Worm (Caenorhabditis elegans) whole organism, L1 larva: ENCODE results near the gene Y57G7A.2.
A peak's percentile ranks its signal among the peaks of the same experiment; 100 is the strongest.

Experiments used
- C04F5.9 ChIP-seq: sonication (generic microtip); optimal IDR thresholded peaks from 2 replicates; lab custom pipeline; 2016; ENCODE audit warnings: missing genetic modification characterization, missing compliant biosample characterization
- C16A3.4 ChIP-seq: fragments of 150-350 bp; optimal IDR thresholded peaks from 2 replicates; lab custom pipeline; 2014; ENCODE audit warnings: missing biosample characterization, missing genetic modification characterization
- F16B12.6 ChIP-seq: fragments of 150-350 bp; optimal IDR thresholded peaks from 2 replicates; lab custom pipeline; 2014; ENCODE audit warnings: missing biosample characterization, missing genetic modification characterization
- Y116A8C.19 ChIP-seq: sonication (generic microtip); optimal IDR thresholded peaks from 2 replicates; lab custom pipeline; 2016; ENCODE audit warnings: missing compliant biosample characterization, missing genetic modification characterization, borderline replicate concordance
- aha-1 ChIP-seq: fragments of 150-350 bp; optimal IDR thresholded peaks from 2 replicates; lab custom pipeline; 2014; ENCODE audit warnings: missing biosample characterization, missing genetic modification characterization
- ama-1 ChIP-seq: fragments of 150-350 bp; optimal IDR thresholded peaks from 2 replicates; lab custom pipeline; 2014
- blmp-1 ChIP-seq: fragments of 150-350 bp; optimal IDR thresholded peaks from 2 replicates; lab custom pipeline; 2014; ENCODE audit warnings: missing biosample characterization, missing genetic modification characterization
- ceh-63 ChIP-seq: fragments of 200-800 bp; sonication (Bioruptor generic); optimal IDR thresholded peaks from 2 replicates; lab custom pipeline; 2018; ENCODE audit warnings: mild to moderate bottlenecking, missing genetic modification characterization, missing compliant biosample characterization
- ceh-8 ChIP-seq: fragments of 200-800 bp; sonication (Bioruptor generic); optimal IDR thresholded peaks from 2 replicates; lab custom pipeline; 2018; ENCODE audit warnings: mild to moderate bottlenecking, missing genetic modification characterization, moderate library complexity, missing compliant biosample characterization
- ceh-82 ChIP-seq, 3 experiments: fragments of 150-350 bp in 1 of 3; sonication (generic microtip) in 2 of 3; optimal IDR thresholded peaks; 2 replicates each; lab custom pipeline; 2014 to 2017; ENCODE audit warnings: missing biosample characterization in 3 of 3, missing genetic modification characterization in 3 of 3
- ceh-88 ChIP-seq: fragments of 200-800 bp; sonication (Bioruptor generic); IDR thresholded peaks from 2 replicates; pipeline ENCODE4 v1.3.6; 2022; ENCODE audit warnings: missing genetic modification characterization, missing compliant biosample characterization
- ceh-90 ChIP-seq: sonication (generic microtip); optimal IDR thresholded peaks from 2 replicates; lab custom pipeline; 2016; ENCODE audit warnings: missing genetic modification characterization, missing compliant biosample characterization
- ces-1 ChIP-seq: fragments of 150-350 bp; optimal IDR thresholded peaks from 2 replicates; lab custom pipeline; 2014; ENCODE audit warnings: missing biosample characterization, missing genetic modification reagents, missing genetic modification characterization
- dpl-1 ChIP-seq, 3 experiments: fragments of 150-350 bp in 2 of 3; sonication (generic microtip) in 1 of 3; optimal IDR thresholded peaks; 2 replicates each; lab custom pipeline; 2014 to 2017; ENCODE audit warnings: missing biosample characterization in 3 of 3, missing genetic modification characterization in 3 of 3, missing genetic modification reagents in 3 of 3
- efl-3 ChIP-seq: fragments of 200-800 bp; sonication (Bioruptor generic); optimal IDR thresholded peaks from 2 replicates; lab custom pipeline; 2018; ENCODE audit warnings: mild to moderate bottlenecking, missing genetic modification characterization, missing compliant biosample characterization
- egl-27 ChIP-seq, 2 experiments: fragments of 150-350 bp in 1 of 2; sonication (generic microtip); optimal IDR thresholded peaks; 3 replicates each; lab custom pipeline; 2017 to 2018; ENCODE audit warnings: missing biosample characterization in 2 of 2, missing genetic modification characterization in 2 of 2, missing genetic modification reagents in 2 of 2
- elt-2 ChIP-seq: sonication (generic microtip); optimal IDR thresholded peaks from 2 replicates; lab custom pipeline; 2016; ENCODE audit warnings: missing genetic modification characterization, mild to moderate bottlenecking, inconsistent platforms, missing compliant biosample characterization, missing genetic modification reagents
- fkh-4 ChIP-seq: sonication (generic microtip); optimal IDR thresholded peaks from 2 replicates; lab custom pipeline; 2016; ENCODE audit warnings: missing compliant biosample characterization, missing genetic modification characterization, borderline replicate concordance
- grh-1 ChIP-seq: fragments of 200-800 bp; sonication (Bioruptor generic); IDR thresholded peaks from 2 replicates; pipeline ENCODE4 v1.3.6; 2022; ENCODE audit warnings: missing genetic modification reagents, missing genetic modification characterization, missing compliant biosample characterization
- hlh-17 ChIP-seq: fragments of 200-800 bp; sonication (Bioruptor generic); optimal IDR thresholded peaks from 2 replicates; lab custom pipeline; 2018; ENCODE audit warnings: missing genetic modification characterization, mild to moderate bottlenecking, missing compliant biosample characterization, moderate library complexity, borderline replicate concordance
- hlh-4 ChIP-seq: sonication (generic microtip); optimal IDR thresholded peaks from 2 replicates; lab custom pipeline; 2016; ENCODE audit warnings: mild to moderate bottlenecking, missing genetic modification characterization, missing compliant biosample characterization
- hpl-2 ChIP-seq: fragments of 150-350 bp; optimal IDR thresholded peaks from 2 replicates; lab custom pipeline; 2014; ENCODE audit warnings: missing biosample characterization, missing genetic modification reagents, missing genetic modification characterization
- lin-13 ChIP-seq: fragments of 150-350 bp; optimal IDR thresholded peaks from 2 replicates; lab custom pipeline; 2014; ENCODE audit warnings: missing biosample characterization, missing genetic modification reagents, missing genetic modification characterization
- lin-14 ChIP-seq: fragments of 200-800 bp; sonication (Bioruptor generic); optimal IDR thresholded peaks from 2 replicates; lab custom pipeline; 2018; ENCODE audit warnings: mild to moderate bottlenecking, missing genetic modification characterization, moderate library complexity, missing compliant biosample characterization
- lin-15B ChIP-seq: fragments of 150-350 bp; sonication (generic microtip); optimal IDR thresholded peaks from 3 replicates; lab custom pipeline; 2014; ENCODE audit warnings: missing biosample characterization, missing genetic modification characterization
- lin-39 ChIP-seq: fragments of 150-350 bp; optimal IDR thresholded peaks from 2 replicates; lab custom pipeline; 2014; ENCODE audit warnings: missing biosample characterization, missing genetic modification reagents, missing genetic modification characterization
- lir-3 ChIP-seq: sonication (generic microtip); optimal IDR thresholded peaks from 2 replicates; lab custom pipeline; 2016; ENCODE audit warnings: mild to moderate bottlenecking, missing genetic modification characterization, moderate library complexity, missing compliant biosample characterization; ENCODE audit not compliant: poor library complexity
- lsy-2 ChIP-seq, 2 experiments: fragments of 150-350 bp; optimal IDR thresholded peaks; 2 replicates each; lab custom pipeline; 2014; ENCODE audit warnings: missing biosample characterization in 2 of 2, missing genetic modification characterization in 2 of 2
- mab-9 ChIP-seq: fragments of 200-800 bp; sonication (Bioruptor generic); IDR thresholded peaks from 2 replicates; pipeline ENCODE4 v1.3.6; 2022; ENCODE audit warnings: missing genetic modification reagents, missing genetic modification characterization, missing compliant biosample characterization
- mep-1 ChIP-seq: fragments of 150-350 bp; optimal IDR thresholded peaks from 2 replicates; lab custom pipeline; 2014; ENCODE audit warnings: missing biosample characterization, missing genetic modification characterization
- nhr-11 ChIP-seq: fragments of 150-350 bp; optimal IDR thresholded peaks from 2 replicates; lab custom pipeline; 2014; ENCODE audit warnings: missing biosample characterization, missing genetic modification characterization
- nhr-12 ChIP-seq: sonication (generic microtip); optimal IDR thresholded peaks from 2 replicates; lab custom pipeline; 2017; ENCODE audit warnings: missing biosample characterization, missing genetic modification characterization
- nhr-47 ChIP-seq: sonication (generic microtip); optimal IDR thresholded peaks from 2 replicates; lab custom pipeline; 2016; ENCODE audit warnings: mild to moderate bottlenecking, missing genetic modification characterization, moderate library complexity, missing compliant biosample characterization
- nhr-76 ChIP-seq: sonication (generic microtip); optimal IDR thresholded peaks from 2 replicates; lab custom pipeline; 2017; ENCODE audit warnings: missing biosample characterization, missing genetic modification characterization
- nhr-84 ChIP-seq: sonication (generic microtip); optimal IDR thresholded peaks from 2 replicates; lab custom pipeline; 2017; ENCODE audit warnings: missing biosample characterization, missing genetic modification characterization
- nhr-85 ChIP-seq: sonication (generic microtip); peaks from one replicate; lab custom pipeline; 2016; ENCODE audit warnings: missing genetic modification characterization, inconsistent platforms, missing compliant biosample characterization
- pag-3 ChIP-seq: sonication (generic microtip); optimal IDR thresholded peaks from 2 replicates; lab custom pipeline; 2017; ENCODE audit warnings: missing genetic modification characterization, mild to moderate bottlenecking, missing compliant biosample characterization, antibody characterized with exemption, borderline replicate concordance; ENCODE audit not compliant: insufficient read depth
- pqm-1 ChIP-seq: sonication (generic microtip); optimal IDR thresholded peaks from 3 replicates; lab custom pipeline; 2017; ENCODE audit warnings: missing biosample characterization, missing genetic modification characterization
- skn-1 ChIP-seq: fragments of 150-350 bp; optimal IDR thresholded peaks from 2 replicates; lab custom pipeline; 2014; ENCODE audit warnings: missing biosample characterization, missing genetic modification characterization
- snpc-4 ChIP-seq: fragments of 150-350 bp; optimal IDR thresholded peaks from 2 replicates; lab custom pipeline; 2014; ENCODE audit warnings: missing biosample characterization, missing genetic modification characterization
- snu-23 ChIP-seq: sonication (generic microtip); optimal IDR thresholded peaks from 2 replicates; lab custom pipeline; 2016; ENCODE audit warnings: missing genetic modification characterization, missing compliant biosample characterization
- sptf-1 ChIP-seq: fragments of 150-350 bp; optimal IDR thresholded peaks from 2 replicates; lab custom pipeline; 2014; ENCODE audit warnings: missing biosample characterization, missing genetic modification characterization
- sup-37 ChIP-seq: fragments of 200-800 bp; sonication (Bioruptor generic); optimal IDR thresholded peaks from 2 replicates; lab custom pipeline; 2018; ENCODE audit warnings: mild to moderate bottlenecking, missing genetic modification characterization, missing compliant biosample characterization
- swsn-7 ChIP-seq: sonication (generic microtip); optimal IDR thresholded peaks from 2 replicates; lab custom pipeline; 2016; ENCODE audit warnings: missing genetic modification characterization, missing compliant biosample characterization
- tlp-1 ChIP-seq: fragments of 150-350 bp; optimal IDR thresholded peaks from 2 replicates; lab custom pipeline; 2014; ENCODE audit warnings: missing biosample characterization, missing genetic modification characterization
- unc-130 ChIP-seq: fragments of 150-350 bp; optimal IDR thresholded peaks from 2 replicates; lab custom pipeline; 2017; ENCODE audit warnings: missing biosample characterization, missing genetic modification characterization, inconsistent platforms
- vab-15 ChIP-seq: sonication (generic microtip); optimal IDR thresholded peaks from 2 replicates; lab custom pipeline; 2017; ENCODE audit warnings: missing genotype, mild to moderate bottlenecking, missing genetic modification characterization, missing compliant biosample characterization
- xbp-1 ChIP-seq: sonication (generic microtip); optimal IDR thresholded peaks from 2 replicates; lab custom pipeline; 2016; ENCODE audit warnings: missing genetic modification characterization, missing compliant biosample characterization
- zag-1 ChIP-seq: fragments of 150-350 bp; optimal IDR thresholded peaks from 2 replicates; lab custom pipeline; 2014; ENCODE audit warnings: missing biosample characterization, missing genetic modification characterization
- ztf-11 ChIP-seq, 2 experiments: sonication (generic microtip); optimal IDR thresholded peaks; 2 replicates each; lab custom pipeline; 2016 to 2017; ENCODE audit warnings: missing genetic modification characterization in 2 of 2, missing biosample characterization in 1 of 2, missing compliant biosample characterization in 1 of 2
- ztf-4 ChIP-seq: fragments of 150-350 bp; optimal IDR thresholded peaks from 2 replicates; lab custom pipeline; 2014; ENCODE audit warnings: missing biosample characterization, missing genetic modification characterization

The Y57G7A.2 gene

ce11 chrII:1309892-1310516 is 14.1 kb downstream of the Y57G7A.2 start, which contains the start of the genes alh-6 and fcho-1 (continued):
- TF ChIP-seq ceh-90 (tag; lab: Kevin White, UChicago) (no peak), grh-1 (GFP tag; lab: Robert Waterston, UW) (no peak), blmp-1 (tag; lab: Kevin White, UChicago) (no peak), skn-1 (tag; lab: Kevin White, UChicago) (peak; percentile 3), lir-3 (tag; lab: Kevin White, UChicago) (no peak), nhr-47 (tag; lab: Kevin White, UChicago) (peak; percentile 25), swsn-7 (tag; lab: Kevin White, UChicago) (no peak), dpl-1 (GFP tag; optimal IDR thresholded peaks at IDR 0.05; lab: Kevin White, UChicago) (peak in 1 of 3 experiments; percentile 40), snu-23 (GFP tag; lab: Kevin White, UChicago) (no peak), hlh-4 (tag; lab: Kevin White, UChicago) (no peak), ztf-4 (tag; lab: Kevin White, UChicago) (no peak), hlh-17 (no peak), sptf-1 (tag; lab: Kevin White, UChicago) (no peak), lsy-2 (tag; optimal IDR thresholded peaks at IDR 0.05; lab: Kevin White, UChicago) (peak in 1 of 2 experiments; percentile 24), elt-2 (no peak), efl-3 (GFP tag; lab: Kevin White, UChicago) (no peak), Y116A8C.19 (tag; lab: Kevin White, UChicago) (no peak), tlp-1 (tag; lab: Kevin White, UChicago) (no peak), xbp-1 (tag; lab: Kevin White, UChicago) (no peak), vab-15 (tag; lab: Kevin White, UChicago) (no peak), nhr-76 (no peak), mep-1 (no peak), C04F5.9 (tag; lab: Kevin White, UChicago) (no peak), nhr-85 (tag; lab: Kevin White, UChicago) (no peak), ceh-8 (GFP tag; lab: Kevin White, UChicago) (no peak), lin-14 (GFP tag; lab: Kevin White, UChicago) (peak; percentile 63), snpc-4 (tag; lab: Kevin White, UChicago) (no peak), lin-39 (tag; lab: Kevin White, UChicago) (no peak), zag-1 (tag; lab: Kevin White, UChicago) (no peak), ama-1 (no peak), nhr-84 (tag; lab: Kevin White, UChicago) (no peak), nhr-12 (tag; lab: Kevin White, UChicago) (no peak), pag-3 (tag; lab: Kevin White, UChicago) (no peak), aha-1 (tag; lab: Kevin White, UChicago) (no peak), ceh-63 (no peak), F16B12.6 (tag; lab: Kevin White, UChicago) (no peak), lin-15B (tag; lab: Kevin White, UChicago) (peak; percentile 32), C16A3.4 (tag; lab: Kevin White, UChicago) (no peak)

- TF ChIP-seq ces-1 (GFP tag; lab: Kevin White, UChicago) (no peak), pqm-1 (no peak), snpc-4 (tag; lab: Kevin White, UChicago) (no peak), nhr-85 (tag; lab: Kevin White, UChicago) (peak; percentile 64), ztf-11 (tag; optimal IDR thresholded peaks at IDR 0.05; lab: Kevin White, UChicago) (no peak), mab-9 (GFP tag; lab: Robert Waterston, UW) (no peak), pag-3 (tag; lab: Kevin White, UChicago) (no peak), grh-1 (GFP tag; lab: Robert Waterston, UW) (no peak), nhr-11 (no peak), lin-13 (GFP tag; lab: Kevin White, UChicago) (no peak), unc-130 (tag; lab: Kevin White, UChicago) (no peak), ceh-90 (tag; lab: Kevin White, UChicago) (no peak), nhr-76 (no peak), sup-37 (GFP tag; lab: Kevin White, UChicago) (no peak), sptf-1 (tag; lab: Kevin White, UChicago) (no peak), ceh-88 (GFP tag; lab: Robert Waterston, UW) (no peak), fkh-4 (tag; lab: Kevin White, UChicago) (no peak), hpl-2 (GFP tag; lab: Kevin White, UChicago) (no peak), Y116A8C.19 (tag; lab: Kevin White, UChicago) (no peak), egl-27 (tag; optimal IDR thresholded peaks at IDR 0.05; lab: Kevin White, UChicago) (no peak), ceh-82 (tag; optimal IDR thresholded peaks at IDR 0.05; lab: Kevin White, UChicago) (no peak)
These were observed 19.4 kb downstream of the Y57G7A.2 start for ce11 chrII:1315245-1315644.
